Worm (Caenorhabditis elegans): ENCODE results near the gene ZK512.8.

ce11 chrIII:9105653-9106052, 40.2 kb upstream of the ZK512.8 start:
- no peak for TF ChIP-seq F13C5.2 (tag; optimal IDR thresholded peaks at IDR 0.05)
- TF ChIP-seq ceh-36 (tag; optimal IDR thresholded peaks at IDR 0.05), result no peak
- no peak for TF ChIP-seq ama-1 (optimal IDR thresholded peaks at IDR 0.05)
